Worm (Caenorhabditis elegans) whole organism, young adult: ENCODE measurements around the gene tre-2.
A peak's percentile ranks its signal among the peaks of the same experiment; 100 is the strongest.

Experiments used
- B0261.1 ChIP-seq: sonication (generic microtip); optimal IDR thresholded peaks from 2 replicates; lab custom pipeline; 2016; ENCODE audit warnings: mild to moderate bottlenecking, missing genetic modification characterization, moderate library complexity, missing compliant biosample characterization
- C06A6.2 ChIP-seq: fragments of 200-800 bp; sonication (Bioruptor generic); conservative IDR thresholded peaks from 2 replicates; pipeline ENCODE4 v1.3.6; 2022; ENCODE audit warnings: missing genetic modification characterization, missing compliant biosample characterization
- C17E4.6 ChIP-seq: fragments of 200-800 bp; sonication (Bioruptor generic); IDR thresholded peaks from 2 replicates; pipeline ENCODE4 v1.3.6; 2022; ENCODE audit warnings: missing genetic modification reagents, missing genetic modification characterization, missing compliant biosample characterization
- D2030.7 ChIP-seq: fragments of 200-800 bp; sonication (Bioruptor generic); IDR thresholded peaks from 2 replicates; pipeline ENCODE4 v1.3.6; 2022; ENCODE audit warnings: missing genetic modification reagents, missing genetic modification characterization, missing compliant biosample characterization
- F33H1.4 ChIP-seq: fragments of 200-800 bp; sonication (Bioruptor generic); IDR thresholded peaks from 2 replicates; pipeline ENCODE4 v1.3.6; 2022; ENCODE audit warnings: missing genetic modification reagents, missing genetic modification characterization, missing compliant biosample characterization
- F37B4.10 ChIP-seq: fragments of 200-800 bp; sonication (Bioruptor generic); IDR thresholded peaks from 2 replicates; pipeline ENCODE4 v1.3.6; 2022; ENCODE audit warnings: missing genetic modification characterization, missing compliant biosample characterization
- F49E8.2 ChIP-seq: sonication (generic microtip); optimal IDR thresholded peaks from 3 replicates; lab custom pipeline; 2017; ENCODE audit warnings: missing genetic modification characterization, mild to moderate bottlenecking, missing compliant biosample characterization, antibody characterized with exemption, moderate library complexity; ENCODE audit not compliant: insufficient read depth
- Y53G8AR.9 ChIP-seq: fragments of 200-800 bp; sonication (Bioruptor generic); conservative IDR thresholded peaks from 2 replicates; pipeline ENCODE4 v1.3.6; 2022; ENCODE audit warnings: missing genetic modification reagents, missing genetic modification characterization, missing compliant biosample characterization
- Y95B8A.8 ChIP-seq: fragments of 200-800 bp; sonication (Bioruptor generic); IDR thresholded peaks from 2 replicates; pipeline ENCODE4 v1.3.6; 2022; ENCODE audit warnings: missing genetic modification reagents, missing genetic modification characterization, missing compliant biosample characterization
- akir-1 ChIP-seq: fragments of 200-800 bp; sonication (Bioruptor generic); optimal IDR thresholded peaks from 2 replicates; lab custom pipeline; 2018; ENCODE audit warnings: mild to moderate bottlenecking, missing genetic modification characterization, moderate library complexity, missing compliant biosample characterization
- ama-1 ChIP-seq, 3 experiments: fragments of 150-350 bp in 1 of 3; sonication (generic microtip) in 2 of 3; optimal IDR thresholded peaks; 2 replicates each; lab custom pipeline; 2014 to 2018; ENCODE audit warnings: missing biosample characterization in 2 of 3, missing genetic modification characterization in 2 of 3, missing genetic modification reagents in 2 of 3
- attf-3 ChIP-seq: fragments of 200-800 bp; sonication (Bioruptor generic); conservative IDR thresholded peaks from 2 replicates; pipeline ENCODE4 v1.3.6; 2022; ENCODE audit warnings: missing genetic modification reagents, missing genetic modification characterization, missing compliant biosample characterization
- attf-6 ChIP-seq: fragments of 200-800 bp; sonication (Bioruptor generic); IDR thresholded peaks from 2 replicates; pipeline ENCODE4 v1.3.6; 2022; ENCODE audit warnings: missing genetic modification reagents, missing genetic modification characterization, missing compliant biosample characterization
- cebp-1 ChIP-seq, 2 experiments: fragments of 200-800 bp in 1 of 2; sonication (Bioruptor generic) in 1 of 2; sonication (generic microtip) in 1 of 2; IDR thresholded peaks in 1 of 2; optimal IDR thresholded peaks in 1 of 2; 2 replicates each; pipeline versions ENCODE4 v1.3.6 to Lab custom; 2017 to 2022; ENCODE audit warnings: missing compliant biosample characterization in 2 of 2, missing genetic modification characterization in 2 of 2, mild to moderate bottlenecking in 1 of 2, missing genetic modification reagents in 1 of 2, moderate library complexity in 1 of 2
- ceh-100 ChIP-seq: fragments of 200-800 bp; sonication (Bioruptor generic); IDR thresholded peaks from 2 replicates; pipeline ENCODE4 v1.3.6; 2022; ENCODE audit warnings: missing genetic modification reagents, missing genetic modification characterization, missing compliant biosample characterization
- dox-1 ChIP-seq: fragments of 200-800 bp; sonication (Bioruptor generic); IDR thresholded peaks from 2 replicates; pipeline ENCODE4 v1.3.6; 2022; ENCODE audit warnings: missing genetic modification reagents, missing genetic modification characterization, missing compliant biosample characterization
- egrh-3 ChIP-seq: fragments of 200-800 bp; sonication (Bioruptor generic); IDR thresholded peaks from 2 replicates; pipeline ENCODE4 v1.3.6; 2022; ENCODE audit warnings: missing genetic modification reagents, missing genetic modification characterization, missing compliant biosample characterization
- ekl-4 ChIP-seq: fragments of 200-800 bp; sonication (Bioruptor generic); IDR thresholded peaks from 2 replicates; pipeline ENCODE4 v1.3.6; 2022; ENCODE audit warnings: missing genetic modification reagents, missing genetic modification characterization, missing compliant biosample characterization
- fkh-3 ChIP-seq: sonication (generic microtip); optimal IDR thresholded peaks from 2 replicates; lab custom pipeline; 2016; ENCODE audit warnings: mild to moderate bottlenecking, missing genetic modification characterization, missing compliant biosample characterization
- gei-17 ChIP-seq: fragments of 200-800 bp; sonication (Bioruptor generic); optimal IDR thresholded peaks from 2 replicates; lab custom pipeline; 2018; ENCODE audit warnings: mild to moderate bottlenecking, missing genetic modification characterization, missing compliant biosample characterization
- hlh-26 ChIP-seq: fragments of 200-800 bp; sonication (Bioruptor generic); conservative IDR thresholded peaks from 2 replicates; pipeline ENCODE4 v1.3.6; 2022; ENCODE audit warnings: missing genetic modification reagents, missing genetic modification characterization, missing compliant biosample characterization
- hmg-1.2 ChIP-seq: fragments of 200-800 bp; sonication (Bioruptor generic); IDR thresholded peaks from 2 replicates; pipeline ENCODE4 v1.3.6; 2022; ENCODE audit warnings: missing genetic modification reagents, missing genetic modification characterization, missing compliant biosample characterization
- hmg-20 ChIP-seq: fragments of 200-800 bp; sonication (Bioruptor generic); IDR thresholded peaks from 2 replicates; pipeline ENCODE4 v1.3.6; 2022; ENCODE audit warnings: missing genetic modification reagents, missing genetic modification characterization, missing compliant biosample characterization
- hrde-1 ChIP-seq: sonication (generic microtip); optimal IDR thresholded peaks from 2 replicates; lab custom pipeline; 2016; ENCODE audit warnings: missing genetic modification characterization, mild to moderate bottlenecking, missing compliant biosample characterization, moderate library complexity, missing genotype, missing genetic modification reagents, borderline replicate concordance
- lin-26 ChIP-seq: fragments of 200-800 bp; sonication (Bioruptor generic); IDR thresholded peaks from 2 replicates; pipeline ENCODE4 v1.3.6; 2022; ENCODE audit warnings: missing genetic modification reagents, missing genetic modification characterization, missing compliant biosample characterization
- madf-10 ChIP-seq: sonication (generic microtip); optimal IDR thresholded peaks from 2 replicates; lab custom pipeline; 2016; ENCODE audit warnings: mild to moderate bottlenecking, missing genetic modification characterization, missing compliant biosample characterization
- madf-6 ChIP-seq: fragments of 200-800 bp; sonication (Bioruptor generic); IDR thresholded peaks from 2 replicates; pipeline ENCODE4 v1.3.6; 2022; ENCODE audit warnings: missing genetic modification reagents, missing genetic modification characterization, missing compliant biosample characterization
- madf-8 ChIP-seq: fragments of 200-800 bp; sonication (Bioruptor generic); conservative IDR thresholded peaks from 2 replicates; pipeline ENCODE4 v1.3.6; 2022; ENCODE audit warnings: missing genetic modification reagents, missing genetic modification characterization, missing compliant biosample characterization
- mcd-1 ChIP-seq: fragments of 200-800 bp; sonication (Bioruptor generic); IDR thresholded peaks from 2 replicates; pipeline ENCODE4 v1.3.6; 2022; ENCODE audit warnings: missing genetic modification reagents, missing genetic modification characterization, missing compliant biosample characterization
- mes-4 ChIP-seq: sonication (generic microtip); optimal IDR thresholded peaks from 2 replicates; lab custom pipeline; 2016; ENCODE audit warnings: missing genotype, missing genetic modification characterization, missing compliant biosample characterization
- pbrm-1 ChIP-seq: fragments of 200-800 bp; sonication (Bioruptor generic); IDR thresholded peaks from 2 replicates; pipeline ENCODE4 v1.3.6; 2022; ENCODE audit warnings: missing genetic modification reagents, missing genetic modification characterization, missing compliant biosample characterization
- repo-1 ChIP-seq: sonication (generic microtip); optimal IDR thresholded peaks from 2 replicates; lab custom pipeline; 2017; ENCODE audit warnings: mild to moderate bottlenecking, missing genetic modification characterization, missing compliant biosample characterization
- snpc-1.1 ChIP-seq: sonication (generic microtip); optimal IDR thresholded peaks from 2 replicates; lab custom pipeline; 2017; ENCODE audit warnings: missing genetic modification characterization, mild to moderate bottlenecking, missing compliant biosample characterization, antibody characterized with exemption, moderate library complexity, missing genotype, missing genetic modification reagents; ENCODE audit not compliant: insufficient read depth
- snpc-3.4 ChIP-seq: sonication (generic microtip); optimal IDR thresholded peaks from 2 replicates; lab custom pipeline; 2017; ENCODE audit warnings: missing genetic modification characterization, mild to moderate bottlenecking, missing compliant biosample characterization, antibody characterized with exemption, moderate library complexity, missing genotype, missing genetic modification reagents
- snpc-4 ChIP-seq, 5 experiments: fragments of 150-350 bp in 1 of 5; sonication (generic microtip) in 4 of 5; optimal IDR thresholded peaks; 2 replicates each; lab custom pipeline; 2014 to 2018; ENCODE audit warnings: missing genetic modification characterization in 5 of 5, missing biosample characterization in 3 of 5, antibody characterized with exemption in 2 of 5, mild to moderate bottlenecking in 2 of 5, missing compliant biosample characterization in 2 of 5, missing genotype in 2 of 5, moderate library complexity in 2 of 5, missing genetic modification reagents in 1 of 5
- sptf-2 ChIP-seq: fragments of 200-800 bp; sonication (Bioruptor generic); optimal IDR thresholded peaks from 2 replicates; lab custom pipeline; 2018; ENCODE audit warnings: mild to moderate bottlenecking, missing genetic modification characterization, missing compliant biosample characterization
- ztf-18 ChIP-seq: sonication (generic microtip); optimal IDR thresholded peaks from 2 replicates; lab custom pipeline; 2016; ENCODE audit warnings: missing genotype, mild to moderate bottlenecking, missing genetic modification characterization, missing compliant biosample characterization
- ztf-28 ChIP-seq: fragments of 200-800 bp; sonication (Bioruptor generic); IDR thresholded peaks from 2 replicates; pipeline ENCODE4 v1.3.6; 2022; ENCODE audit warnings: missing genetic modification reagents, missing genetic modification characterization, missing compliant biosample characterization

tre-2 gene

ce11 chrIV:6916831-6917230 lies 33.6 kb upstream of the tre-2 start (continued):
- TF ChIP-seq attf-3 (GFP tag; lab: Robert Waterston, UW) (no peak), fkh-3 (no peak), cebp-1 (GFP tag; IDR thresholded peaks at IDR 0.05; lab: Robert Waterston, UW) (no peak), cebp-1 (tag; optimal IDR thresholded peaks at IDR 0.05; lab: Kevin White, UChicago) (peak; percentile 5), ztf-28 (GFP tag; lab: Robert Waterston, UW) (no peak), hmg-20 (GFP tag; lab: Robert Waterston, UW) (no peak), hmg-1.2 (GFP tag; lab: Robert Waterston, UW) (peak; percentile 28; the same call in 1 of the 2 replicates), hlh-26 (GFP tag; lab: Robert Waterston, UW) (no peak), ama-1 (optimal IDR thresholded peaks at IDR 0.05; lab: Kevin White, UChicago) (no peak), ama-1 (GFP tag; optimal IDR thresholded peaks at IDR 0.05; lab: Kevin White, UChicago) (peak in 1 of 2 experiments; percentile 32), F49E8.2 (tag; lab: Kevin White, UChicago) (peak; percentile 4)

ce11 chrIV:6914161-6914585 lies 30.9 kb upstream of the tre-2 start:
- TF ChIP-seq snpc-3.4 (tag; lab: Kevin White, UChicago) = peak; percentile 33
- TF ChIP-seq F33H1.4 (GFP tag; lab: Robert Waterston, UW) = peak; percentile 58
- peak; percentile 2 for TF ChIP-seq F49E8.2 (tag; lab: Kevin White, UChicago)
- peak; percentile 80 for TF ChIP-seq pbrm-1 (GFP tag; lab: Robert Waterston, UW)
- peak; percentile 86 for TF ChIP-seq snpc-4 (GFP tag; optimal IDR thresholded peaks at IDR 0.05; lab: Kevin White, UChicago)
- peak in 3 of 4 experiments; percentile 91 to 94 (median 94) for TF ChIP-seq snpc-4 (tag; optimal IDR thresholded peaks at IDR 0.05; lab: Kevin White, UChicago)
- TF ChIP-seq D2030.7 (GFP tag; lab: Robert Waterston, UW) = peak; percentile 76
- peak; percentile 63 for TF ChIP-seq ekl-4 (GFP tag; lab: Robert Waterston, UW)
- peak; percentile 71 for TF ChIP-seq madf-6
- peak; percentile 57 for TF ChIP-seq mcd-1 (GFP tag; lab: Robert Waterston, UW)
- TF ChIP-seq ceh-100 (GFP tag; lab: Robert Waterston, UW) = peak; percentile 59; the same call in 1 of the 2 replicates
- peak; percentile 64 for TF ChIP-seq dox-1 (GFP tag; lab: Robert Waterston, UW)
- TF ChIP-seq attf-6 = peak; percentile 77
- TF ChIP-seq snpc-1.1 (tag; lab: Kevin White, UChicago) = peak; percentile 88
- 0 out of 2 replicates have a peak, but pooled peaks have one; percentile 15 for TF ChIP-seq madf-8 (GFP tag; lab: Robert Waterston, UW)
- TF ChIP-seq ztf-18 (tag; lab: Kevin White, UChicago) = peak; percentile 20
- 0 out of 2 replicates have a peak, but pooled peaks have one; percentile 16 for TF ChIP-seq lin-26 (GFP tag; lab: Robert Waterston, UW)
- 0 out of 2 replicates have a peak, but pooled peaks have one; percentile 28 for TF ChIP-seq Y95B8A.8 (GFP tag; lab: Robert Waterston, UW)
- peak; percentile 89 for TF ChIP-seq hmg-1.2 (GFP tag; lab: Robert Waterston, UW)
- peak; percentile 40; the same call in 1 of the 2 replicates for TF ChIP-seq C17E4.6
- peak; percentile 58; the same call in 1 of the 2 replicates for TF ChIP-seq Y53G8AR.9
- 0 out of 2 replicates have a peak, but pooled peaks have one; percentile 28 for TF ChIP-seq egrh-3 (GFP tag; lab: Robert Waterston, UW)

- TF ChIP-seq hrde-1 (tag; lab: Kevin White, UChicago) (peak; percentile 12), attf-3 (GFP tag; lab: Robert Waterston, UW) (no peak), C06A6.2 (GFP tag; lab: Robert Waterston, UW) (no peak), ama-1 (optimal IDR thresholded peaks at IDR 0.05; lab: Kevin White, UChicago) (no peak), ama-1 (GFP tag; optimal IDR thresholded peaks at IDR 0.05; lab: Kevin White, UChicago) (peak in 1 of 2 experiments; percentile 31), hmg-1.2 (GFP tag; lab: Robert Waterston, UW) (peak; percentile 18; the same call in 1 of the 2 replicates), F37B4.10 (no peak), ekl-4 (GFP tag; lab: Robert Waterston, UW) (peak; percentile 71), snpc-4 (GFP tag; optimal IDR thresholded peaks at IDR 0.05; lab: Kevin White, UChicago) (no peak), snpc-4 (tag; optimal IDR thresholded peaks at IDR 0.05; lab: Kevin White, UChicago) (peak in 1 of 4 experiments; percentile 50), ztf-18 (tag; lab: Kevin White, UChicago) (peak; percentile 16), mcd-1 (GFP tag; lab: Robert Waterston, UW) (no peak), repo-1 (tag; lab: Kevin White, UChicago) (peak; percentile 52), B0261.1 (tag; lab: Kevin White, UChicago) (no peak), fkh-3 (peak; percentile 37), akir-1 (GFP tag; lab: Kevin White, UChicago) (no peak), sptf-2 (no peak), madf-10 (tag; lab: Kevin White, UChicago) (no peak), cebp-1 (GFP tag; IDR thresholded peaks at IDR 0.05; lab: Robert Waterston, UW) (no peak), cebp-1 (tag; optimal IDR thresholded peaks at IDR 0.05; lab: Kevin White, UChicago) (no peak), gei-17 (GFP tag; lab: Kevin White, UChicago) (no peak), attf-6 (no peak), mes-4 (no peak)
Observed at ce11 chrIV:6912851-6913588, 29.8 kb upstream of the tre-2 start, which contains the start of gene T22D1.3. Gene T22D1.3 (plus strand): TSS chrIV:6913538.
